Fruit fly (Drosophila melanogaster): Measurements from ENCODE around the gene CG17191.
A peak's percentile ranks its signal among the peaks of the same experiment; 100 is the strongest.

dm6 chr3R:26988412-26988981, 31.1 kb downstream of the CG17191 start, which contains the start of gene CG31075:
- TF ChIP-seq CG10348 (GFP tag; IDR thresholded peaks at IDR 0.05) (peak; percentile 73), CG17806 (tag; optimal IDR thresholded peaks at IDR 0.05) (peak; percentile 95), CG14655 (GFP tag; optimal IDR thresholded peaks at IDR 0.05) (peak; percentile 86), CG9948 (tag; optimal IDR thresholded peaks at IDR 0.05) (peak; percentile 87), CG34367 (tag; optimal IDR thresholded peaks at IDR 0.05) (peak; percentile 68), D1 (tag; optimal IDR thresholded peaks at IDR 0.05) (peak; percentile 84), Snoo (tag; optimal IDR thresholded peaks at IDR 0.05) (peak; percentile 82)

All from whole organism, pupa.